Worm (Caenorhabditis elegans): ENCODE results near the gene tbc-6.

DNA sequence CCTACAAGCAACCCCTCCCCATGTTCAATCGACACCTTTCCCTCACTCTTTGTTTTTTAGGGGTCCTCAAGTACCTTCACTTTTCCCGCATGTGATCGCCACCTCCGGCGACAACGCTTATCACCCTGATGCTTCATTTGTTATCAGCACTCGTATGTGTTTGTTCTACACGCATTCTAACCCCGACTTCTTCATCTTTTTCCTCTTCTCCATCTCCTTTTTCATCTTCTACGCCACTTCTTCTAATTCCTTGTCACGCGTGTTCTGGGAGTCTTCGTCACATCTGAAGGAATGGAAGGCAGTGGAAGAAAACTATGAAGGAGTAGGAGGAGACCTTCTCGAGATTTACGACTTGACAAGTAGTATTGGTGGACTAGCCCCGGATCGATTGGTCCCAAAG is 17.9 kb upstream of the tbc-6 start:
- TF ChIP-seq elt-4 (tag; optimal IDR thresholded peaks at IDR 0.05) (no peak), K09A11.1 (tag; optimal IDR thresholded peaks at IDR 0.05; ENCODE audit: insufficient read depth) (no peak), ceh-30 (tag; optimal IDR thresholded peaks at IDR 0.05) (no peak)

All from whole organism, late embryonic.